Fruit fly (Drosophila melanogaster) whole organism: ENCODE measurements around the gene CG3581.

Experiments
- CG8478 ChIP-seq: fragments of >200 bp; optimal IDR thresholded peaks from 2 replicates; lab custom pipeline; 2018; ENCODE audit warnings: inconsistent platforms
- Dll ChIP-seq: fragments of >200 bp; optimal IDR thresholded peaks from 2 replicates; lab custom pipeline; 2017
- EcR ChIP-seq, 2 experiments: fragments of >200 bp; optimal IDR thresholded peaks; 2 replicates each; lab custom pipeline; 2017; ENCODE audit warnings: missing biosample characterization in 2 of 2, missing genetic modification characterization in 2 of 2, missing genetic modification reagents in 2 of 2
- pan ChIP-seq: fragments of >200 bp; optimal IDR thresholded peaks from 2 replicates; lab custom pipeline; 2017
- psq ChIP-seq: fragments of >200 bp; optimal IDR thresholded peaks from 2 replicates; lab custom pipeline; 2017
- usp ChIP-seq: fragments of >200 bp; optimal IDR thresholded peaks from 2 replicates; lab custom pipeline; 2017; ENCODE audit warnings: missing biosample characterization, missing genetic modification characterization, mixed read lengths

CG3581 gene

dm6 chr3R:19374689-19375088 is at the start of gene CG3581:
Gene CG3581 (minus strand): TSS chr3R:19374789.
- TF ChIP-seq Dll (lab: Kevin White, UChicago) (no peak), EcR (GFP tag; optimal IDR thresholded peaks at IDR 0.05; lab: Kevin White, UChicago) (no peak)

- no peak for TF ChIP-seq psq (lab: Kevin White, UChicago)
- no peak for TF ChIP-seq usp (GFP tag; lab: Kevin White, UChicago)
- TF ChIP-seq CG8478 (lab: Kevin White, UChicago): no peak
- no peak for TF ChIP-seq Dll (lab: Kevin White, UChicago)
- TF ChIP-seq EcR (GFP tag; optimal IDR thresholded peaks at IDR 0.05; lab: Kevin White, UChicago): no peak
- no peak for TF ChIP-seq pan (lab: Kevin White, UChicago)
These were observed 37.8 kb upstream of the CG3581 start, which contains the start of gene CG31221 for dm6 chr3R:19412434-19412833. Gene CG31221 (plus strand): TSS chr3R:19412689.

- TF ChIP-seq EcR (GFP tag; optimal IDR thresholded peaks at IDR 0.05; lab: Kevin White, UChicago): no peak
- no peak for TF ChIP-seq CG8478 (lab: Kevin White, UChicago)
- no peak for TF ChIP-seq psq (lab: Kevin White, UChicago)
- TF ChIP-seq usp (GFP tag; lab: Kevin White, UChicago): no peak
- no peak for TF ChIP-seq pan (lab: Kevin White, UChicago)
- TF ChIP-seq Dll (lab: Kevin White, UChicago): no peak
These were observed 36.8 kb upstream of the CG3581 start for dm6 chr3R:19411371-19411770.

- no peak for TF ChIP-seq usp (GFP tag; lab: Kevin White, UChicago)
- TF ChIP-seq pan (lab: Kevin White, UChicago): no peak
- TF ChIP-seq CG8478 (lab: Kevin White, UChicago): no peak
- no peak for TF ChIP-seq Dll (lab: Kevin White, UChicago)
- no peak for TF ChIP-seq psq (lab: Kevin White, UChicago)
- no peak for TF ChIP-seq EcR (GFP tag; optimal IDR thresholded peaks at IDR 0.05; lab: Kevin White, UChicago)
These were observed 34.0 kb upstream of the CG3581 start, which contains the start of gene CG11626 for dm6 chr3R:19408573-19408972. Gene CG11626 (plus strand): TSS chr3R:19408873.

- TF ChIP-seq CG8478 (lab: Kevin White, UChicago) (no peak), pan (lab: Kevin White, UChicago) (no peak), EcR (GFP tag; optimal IDR thresholded peaks at IDR 0.05; lab: Kevin White, UChicago) (no peak), Dll (lab: Kevin White, UChicago) (no peak), psq (lab: Kevin White, UChicago) (no peak), usp (GFP tag; lab: Kevin White, UChicago) (no peak)
These were observed 32.3 kb upstream of the CG3581 start for dm6 chr3R:19406852-19407251.

dm6 chr3R:19404296-19404695 is 29.7 kb upstream of the CG3581 start:
- TF ChIP-seq EcR (GFP tag; optimal IDR thresholded peaks at IDR 0.05; lab: Kevin White, UChicago): no peak
- TF ChIP-seq usp (GFP tag; lab: Kevin White, UChicago): no peak
- no peak for TF ChIP-seq Dll (lab: Kevin White, UChicago)

dm6 chr3R:19403096-19403515 is 28.5 kb upstream of the CG3581 start, which contains the start of the genes Ino80 and Aptx:
Gene Ino80 (minus strand): TSS chr3R:19403153.
Gene Aptx (plus strand): TSS chr3R:19403455.
- TF ChIP-seq psq (lab: Kevin White, UChicago) (no peak), Dll (lab: Kevin White, UChicago) (no peak), usp (GFP tag; lab: Kevin White, UChicago) (no peak), CG8478 (lab: Kevin White, UChicago) (no peak), EcR (GFP tag; optimal IDR thresholded peaks at IDR 0.05; lab: Kevin White, UChicago) (no peak), pan (lab: Kevin White, UChicago) (no peak)

- TF ChIP-seq usp (GFP tag; lab: Kevin White, UChicago): no peak
- no peak for TF ChIP-seq CG8478 (lab: Kevin White, UChicago)
- no peak for TF ChIP-seq EcR (GFP tag; optimal IDR thresholded peaks at IDR 0.05; lab: Kevin White, UChicago)
- TF ChIP-seq pan (lab: Kevin White, UChicago): no peak
- no peak for TF ChIP-seq Dll (lab: Kevin White, UChicago)
- no peak for TF ChIP-seq psq (lab: Kevin White, UChicago)
These were observed 23.9 kb upstream of the CG3581 start, which contains the start of gene CG31244 for dm6 chr3R:19398467-19398866. Gene CG31244 (minus strand): TSS chr3R:19398567.

- TF ChIP-seq EcR (GFP tag; optimal IDR thresholded peaks at IDR 0.05; lab: Kevin White, UChicago) (no peak), Dll (lab: Kevin White, UChicago) (no peak)
These were observed 18.5 kb upstream of the CG3581 start, which contains the start of gene CG3739 for dm6 chr3R:19393060-19393459. Gene CG3739 (plus strand): TSS chr3R:19393360.

dm6 chr3R:19389919-19390318 is 15.3 kb upstream of the CG3581 start, which contains the start of gene CG18493:
Gene CG18493 (plus strand): TSS chr3R:19390270.
- TF ChIP-seq pan (lab: Kevin White, UChicago) (no peak), usp (GFP tag; lab: Kevin White, UChicago) (no peak), EcR (GFP tag; optimal IDR thresholded peaks at IDR 0.05; lab: Kevin White, UChicago) (no peak), Dll (lab: Kevin White, UChicago) (no peak), psq (lab: Kevin White, UChicago) (no peak), CG8478 (lab: Kevin White, UChicago) (no peak)

dm6 chr3R:19387608-19388007 is 13.0 kb upstream of the CG3581 start, which contains the start of gene CG3734:
Gene CG3734 (plus strand): TSS chr3R:19387861.
- TF ChIP-seq CG8478 (lab: Kevin White, UChicago): no peak
- TF ChIP-seq Dll (lab: Kevin White, UChicago): no peak
- TF ChIP-seq EcR (GFP tag; optimal IDR thresholded peaks at IDR 0.05; lab: Kevin White, UChicago): no peak
- no peak for TF ChIP-seq usp (GFP tag; lab: Kevin White, UChicago)
- TF ChIP-seq pan (lab: Kevin White, UChicago): no peak
- TF ChIP-seq psq (lab: Kevin White, UChicago): no peak

- TF ChIP-seq EcR (GFP tag; optimal IDR thresholded peaks at IDR 0.05; lab: Kevin White, UChicago): no peak
- no peak for TF ChIP-seq pan (lab: Kevin White, UChicago)
- TF ChIP-seq usp (GFP tag; lab: Kevin White, UChicago): no peak
These were observed 8.7 kb upstream of the CG3581 start for dm6 chr3R:19383298-19383697.
